Worm (Caenorhabditis elegans) whole organism, mixed stage, embryonic: ENCODE data around the gene K03B8.8.

ENCODE experiments used
- M03D4.4 ChIP-seq: sonication (generic microtip); optimal IDR thresholded peaks from 2 replicates; lab custom pipeline; 2017; ENCODE audit warnings: mild to moderate bottlenecking, missing genetic modification characterization, missing compliant biosample characterization
- bed-3 ChIP-seq: fragments of 200-800 bp; sonication (Bioruptor generic); optimal IDR thresholded peaks from 3 replicates; lab custom pipeline; 2018; ENCODE audit warnings: mild to moderate bottlenecking, missing genetic modification characterization, moderate library complexity, missing compliant biosample characterization
- blmp-1 ChIP-seq: fragments of 150-350 bp; optimal IDR thresholded peaks from 2 replicates; lab custom pipeline; 2014; ENCODE audit warnings: missing biosample characterization, missing genetic modification characterization
- ceh-39 ChIP-seq: fragments of 150-350 bp; optimal IDR thresholded peaks from 2 replicates; lab custom pipeline; 2014; ENCODE audit warnings: missing biosample characterization, missing genetic modification characterization
- ceh-43 ChIP-seq: fragments of 200-800 bp; sonication (Bioruptor generic); optimal IDR thresholded peaks from 2 replicates; lab custom pipeline; 2018; ENCODE audit warnings: mild to moderate bottlenecking, missing genetic modification characterization, moderate library complexity, missing compliant biosample characterization
- ceh-83 ChIP-seq: fragments of 200-800 bp; sonication (Bioruptor generic); optimal IDR thresholded peaks from 2 replicates; lab custom pipeline; 2018; ENCODE audit warnings: mild to moderate bottlenecking, missing genetic modification characterization, missing compliant biosample characterization
- ces-1 ChIP-seq: fragments of 150-350 bp; optimal IDR thresholded peaks from 2 replicates; lab custom pipeline; 2014; ENCODE audit warnings: missing biosample characterization, missing genetic modification reagents, missing genetic modification characterization
- cnd-1 ChIP-seq: fragments of 200-800 bp; sonication (Bioruptor generic); optimal IDR thresholded peaks from 2 replicates; lab custom pipeline; 2018; ENCODE audit warnings: mild to moderate bottlenecking, missing genetic modification characterization, missing compliant biosample characterization
- drap-1 ChIP-seq: fragments of 200-800 bp; sonication (Bioruptor generic); optimal IDR thresholded peaks from 3 replicates; lab custom pipeline; 2018; ENCODE audit warnings: mild to moderate bottlenecking, missing genetic modification characterization, missing compliant biosample characterization
- elt-1 ChIP-seq: sonication (generic microtip); optimal IDR thresholded peaks from 2 replicates; lab custom pipeline; 2017; ENCODE audit warnings: missing genetic modification characterization, mild to moderate bottlenecking, missing compliant biosample characterization, antibody characterized with exemption, moderate library complexity, borderline replicate concordance; ENCODE audit not compliant: insufficient read depth
- elt-3 ChIP-seq: fragments of 150-350 bp; optimal IDR thresholded peaks from 2 replicates; lab custom pipeline; 2014; ENCODE audit warnings: missing biosample characterization, missing genetic modification characterization
- flh-1 ChIP-seq: fragments of 200-800 bp; sonication (Bioruptor generic); optimal IDR thresholded peaks from 2 replicates; lab custom pipeline; 2018; ENCODE audit warnings: mild to moderate bottlenecking, missing genetic modification characterization, moderate library complexity, missing compliant biosample characterization
- ham-2 ChIP-seq: fragments of 200-800 bp; sonication (Bioruptor generic); optimal IDR thresholded peaks from 2 replicates; lab custom pipeline; 2018; ENCODE audit warnings: mild to moderate bottlenecking, missing genetic modification characterization, missing compliant biosample characterization
- hlh-1 ChIP-seq: fragments of 150-350 bp; optimal IDR thresholded peaks from 2 replicates; lab custom pipeline; 2014; ENCODE audit warnings: missing biosample characterization, missing genetic modification reagents, missing genetic modification characterization
- lin-13 ChIP-seq: fragments of 150-350 bp; optimal IDR thresholded peaks from 2 replicates; lab custom pipeline; 2014; ENCODE audit warnings: missing biosample characterization, missing genetic modification characterization
- lin-32 ChIP-seq: fragments of 200-800 bp; sonication (Bioruptor generic); optimal IDR thresholded peaks from 2 replicates; lab custom pipeline; 2018; ENCODE audit warnings: mild to moderate bottlenecking, missing genetic modification characterization, missing compliant biosample characterization
- lsy-2 ChIP-seq: fragments of 150-350 bp; optimal IDR thresholded peaks from 2 replicates; lab custom pipeline; 2014; ENCODE audit warnings: missing biosample characterization, missing genetic modification characterization
- mep-1 ChIP-seq: fragments of 150-350 bp; optimal IDR thresholded peaks from 2 replicates; lab custom pipeline; 2017; ENCODE audit warnings: missing biosample characterization, missing genetic modification reagents, missing genetic modification characterization, inconsistent platforms
- mls-2 ChIP-seq: sonication (generic microtip); optimal IDR thresholded peaks from 2 replicates; lab custom pipeline; 2016; ENCODE audit warnings: mild to moderate bottlenecking, missing genetic modification characterization, moderate library complexity, missing compliant biosample characterization
- nhr-12 ChIP-seq: fragments of 150-350 bp; optimal IDR thresholded peaks from 2 replicates; lab custom pipeline; 2014; ENCODE audit warnings: missing biosample characterization, missing genetic modification characterization
- nhr-2 ChIP-seq: fragments of 150-350 bp; optimal IDR thresholded peaks from 2 replicates; lab custom pipeline; 2014; ENCODE audit warnings: missing biosample characterization, missing genetic modification characterization
- nhr-237 ChIP-seq: fragments of 150-350 bp; optimal IDR thresholded peaks from 2 replicates; lab custom pipeline; 2014; ENCODE audit warnings: missing biosample characterization, missing genetic modification characterization
- nhr-28 ChIP-seq: fragments of 150-350 bp; optimal IDR thresholded peaks from 2 replicates; lab custom pipeline; 2014; ENCODE audit warnings: missing biosample characterization, missing genetic modification characterization
- nhr-76 ChIP-seq: sonication (generic microtip); optimal IDR thresholded peaks from 2 replicates; lab custom pipeline; 2017; ENCODE audit warnings: missing biosample characterization, missing genetic modification characterization
- pha-4 ChIP-seq: fragments of 150-350 bp; optimal IDR thresholded peaks from 2 replicates; lab custom pipeline; 2018; ENCODE audit warnings: missing biosample characterization, missing genetic modification reagents, missing genetic modification characterization
- sem-2 ChIP-seq: fragments of 200-800 bp; sonication (Bioruptor generic); optimal IDR thresholded peaks from 2 replicates; lab custom pipeline; 2018; ENCODE audit warnings: mild to moderate bottlenecking, missing genetic modification characterization, missing compliant biosample characterization
- snpc-4 ChIP-seq: fragments of 150-350 bp; optimal IDR thresholded peaks from 2 replicates; lab custom pipeline; 2014; ENCODE audit warnings: missing biosample characterization, missing genetic modification characterization
- sptf-1 ChIP-seq: sonication (generic microtip); optimal IDR thresholded peaks from 2 replicates; lab custom pipeline; 2017; ENCODE audit warnings: mild to moderate bottlenecking, missing genetic modification characterization, moderate library complexity, missing compliant biosample characterization
- tbx-8 ChIP-seq: fragments of 200-800 bp; sonication (Bioruptor generic); optimal IDR thresholded peaks from 2 replicates; lab custom pipeline; 2018; ENCODE audit warnings: mild to moderate bottlenecking, missing genetic modification characterization, moderate library complexity, missing compliant biosample characterization
- unc-120 ChIP-seq: sonication (generic microtip); optimal IDR thresholded peaks from 2 replicates; lab custom pipeline; 2017; ENCODE audit warnings: missing genetic modification characterization, missing compliant biosample characterization; ENCODE audit not compliant: poor library complexity, severe bottlenecking
- unc-62 ChIP-seq: fragments of 150-350 bp; optimal IDR thresholded peaks from 2 replicates; lab custom pipeline; 2014; ENCODE audit warnings: missing biosample characterization, missing genetic modification reagents, missing genetic modification characterization
- zip-8 ChIP-seq: fragments of 150-350 bp; optimal IDR thresholded peaks from 2 replicates; lab custom pipeline; 2014; ENCODE audit warnings: missing biosample characterization, missing genetic modification characterization
- ztf-11 ChIP-seq: fragments of 150-350 bp; optimal IDR thresholded peaks from 2 replicates; lab custom pipeline; 2014; ENCODE audit warnings: missing biosample characterization, missing genetic modification characterization

Gene K03B8.8

DNA sequence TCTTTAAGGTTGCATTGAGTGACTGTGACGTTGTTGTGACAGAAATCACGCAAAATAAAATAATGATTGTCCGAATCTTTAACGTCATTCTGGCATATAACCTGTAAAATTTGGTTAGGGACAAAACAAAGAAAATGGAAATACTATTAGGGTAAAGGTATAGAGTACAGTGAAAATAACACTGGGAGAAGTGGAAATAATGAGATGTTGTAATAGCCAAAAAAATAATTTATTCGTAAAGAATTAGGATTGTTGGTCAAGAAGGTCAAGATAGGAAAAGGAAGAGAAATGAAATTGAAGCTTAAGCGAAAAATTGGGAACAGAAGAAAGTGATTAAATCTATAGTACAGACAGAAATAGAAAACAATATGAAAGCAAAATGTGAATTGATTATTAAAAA lies 4.3 kb upstream of the K03B8.8 start, which contains the start of gene deg-3:
deg-3 (minus strand) TSS at position 101 of the 400 bp plus-strand sequence.
- TF ChIP-seq zip-8 (tag; lab: Kevin White, UChicago) (no peak), ceh-83 (no peak), ces-1 (GFP tag; lab: Kevin White, UChicago) (no peak), hlh-1 (no peak), flh-1 (no peak), sem-2 (GFP tag; lab: Kevin White, UChicago) (no peak), unc-120 (tag; lab: Kevin White, UChicago) (no peak), tbx-8 (GFP tag; lab: Kevin White, UChicago) (no peak), ham-2 (GFP tag; lab: Kevin White, UChicago) (no peak)

ce11 chrV:11412125-11412524 lies 1.3 kb upstream of the K03B8.8 start:
- TF ChIP-seq lsy-2 (tag; lab: Kevin White, UChicago), result no peak
- no peak for TF ChIP-seq blmp-1 (tag; lab: Kevin White, UChicago)
- TF ChIP-seq unc-120 (tag; lab: Kevin White, UChicago), result no peak
- TF ChIP-seq ceh-43 (GFP tag; lab: Kevin White, UChicago), result no peak
- no peak for TF ChIP-seq pha-4 (tag; lab: Kevin White, UChicago)
- no peak for TF ChIP-seq ceh-83
- TF ChIP-seq bed-3 (GFP tag; lab: Kevin White, UChicago), result no peak
- no peak for TF ChIP-seq ham-2 (GFP tag; lab: Kevin White, UChicago)
- no peak for TF ChIP-seq elt-3
- no peak for TF ChIP-seq M03D4.4
- TF ChIP-seq nhr-76 (tag; lab: Kevin White, UChicago), result no peak
- no peak for TF ChIP-seq elt-1
- TF ChIP-seq, all 35 proteins: peak for 0

DNA sequence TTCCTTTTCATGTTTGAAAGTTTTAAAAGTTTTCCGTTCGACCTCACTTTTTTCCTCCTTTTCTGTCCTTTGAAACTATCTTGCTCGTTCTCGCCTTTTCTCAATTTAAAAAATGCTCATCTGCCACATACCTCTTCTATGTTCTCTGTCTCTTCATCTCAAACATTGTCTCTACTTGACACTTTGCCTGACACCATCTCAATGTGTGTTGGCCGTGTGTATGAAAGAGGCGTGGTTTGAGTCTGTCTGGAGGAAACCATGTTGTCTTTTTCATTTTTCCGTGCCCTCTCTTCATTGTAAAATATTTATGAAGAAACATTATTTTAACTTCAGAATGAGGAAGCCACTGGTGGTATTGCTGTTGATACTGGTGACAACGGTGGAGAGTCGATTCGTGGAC lies 3.6 kb downstream of the K03B8.8 start, which contains the start of gene K03B8.6:
K03B8.6 (plus strand) TSS at position 334 of the 400 bp plus-strand sequence.
- TF ChIP-seq lin-32 (GFP tag; lab: Kevin White, UChicago) (no peak), lsy-2 (tag; lab: Kevin White, UChicago) (no peak), drap-1 (GFP tag; lab: Kevin White, UChicago) (no peak), zip-8 (tag; lab: Kevin White, UChicago) (no peak), nhr-28 (tag; lab: Kevin White, UChicago) (no peak)

ce11 chrV:11403702-11404101 lies 7.1 kb downstream of the K03B8.8 start:
- TF ChIP-seq snpc-4 (tag; lab: Kevin White, UChicago) (no peak), sem-2 (GFP tag; lab: Kevin White, UChicago) (no peak), bed-3 (GFP tag; lab: Kevin White, UChicago) (no peak), mls-2 (no peak), elt-1 (no peak), lsy-2 (tag; lab: Kevin White, UChicago) (no peak), zip-8 (tag; lab: Kevin White, UChicago) (no peak)

DNA sequence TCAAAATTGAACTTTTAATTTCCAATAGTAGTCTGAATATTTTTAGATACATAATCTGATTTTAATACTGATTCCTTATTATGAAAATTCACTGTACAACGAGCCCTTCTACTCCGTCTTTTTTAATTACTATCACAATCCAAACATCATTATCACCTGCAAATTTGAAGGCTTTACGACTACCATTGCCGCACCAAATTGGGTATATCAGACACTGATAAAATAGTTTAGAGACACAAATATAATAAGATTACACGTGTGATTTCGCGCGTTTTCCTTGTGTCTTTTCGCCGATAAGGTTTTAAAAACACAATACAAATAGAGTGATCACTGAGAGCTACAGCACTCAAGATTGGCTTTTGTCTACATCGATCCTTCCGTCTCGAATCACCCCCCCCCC lies 7.7 kb downstream of the K03B8.8 start:
- TF ChIP-seq M03D4.4 (no peak), pha-4 (tag; lab: Kevin White, UChicago) (no peak), ham-2 (GFP tag; lab: Kevin White, UChicago) (no peak), mls-2 (no peak), snpc-4 (tag; lab: Kevin White, UChicago) (no peak), cnd-1 (tag; lab: Kevin White, UChicago) (no peak), tbx-8 (GFP tag; lab: Kevin White, UChicago) (no peak), zip-8 (tag; lab: Kevin White, UChicago) (no peak), sptf-1 (no peak), lin-13 (tag; lab: Kevin White, UChicago) (no peak), lsy-2 (tag; lab: Kevin White, UChicago) (no peak)

DNA sequence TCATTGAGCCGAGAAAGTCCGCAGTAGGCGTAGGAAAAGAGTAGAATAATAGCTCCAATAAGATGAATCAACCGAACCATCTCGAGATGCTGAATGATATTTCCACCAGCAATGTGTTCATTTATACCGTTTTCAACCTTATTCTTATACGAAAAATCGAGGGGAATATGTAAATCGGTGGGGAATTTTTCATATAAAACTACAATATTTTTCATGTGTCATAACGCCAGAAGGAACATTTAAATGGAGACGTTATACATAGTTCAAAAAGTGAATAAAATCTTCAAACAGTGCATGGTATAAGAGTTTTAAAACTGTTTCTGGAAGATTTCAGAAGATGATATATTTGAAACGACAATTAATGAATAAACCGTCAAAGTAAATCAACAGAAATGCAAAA lies 8.2 kb downstream of the K03B8.8 start, which contains the start of gene nas-19:
nas-19 (minus strand) TSS at position 101 of the 400 bp plus-strand sequence.
- TF ChIP-seq unc-62, result no peak
- no peak for TF ChIP-seq ceh-39
- TF ChIP-seq ceh-83, result no peak
- no peak for TF ChIP-seq ztf-11 (tag; lab: Kevin White, UChicago)
- no peak for TF ChIP-seq ces-1 (GFP tag; lab: Kevin White, UChicago)
- no peak for TF ChIP-seq lin-13 (tag; lab: Kevin White, UChicago)
- no peak for TF ChIP-seq pha-4 (tag; lab: Kevin White, UChicago)
- no peak for TF ChIP-seq nhr-12 (tag; lab: Kevin White, UChicago)
- TF ChIP-seq snpc-4 (tag; lab: Kevin White, UChicago), result no peak
- TF ChIP-seq lin-32 (GFP tag; lab: Kevin White, UChicago), result no peak
- no peak for TF ChIP-seq unc-120 (tag; lab: Kevin White, UChicago)
- no peak for TF ChIP-seq mep-1 (tag; lab: Kevin White, UChicago)
- no peak for TF ChIP-seq nhr-237 (tag; lab: Kevin White, UChicago)
- no peak for TF ChIP-seq nhr-2 (tag; lab: Kevin White, UChicago)
- no peak for TF ChIP-seq elt-1
